Worm (Caenorhabditis elegans): ENCODE results near the gene aqp-8.
A peak's percentile ranks its signal among the peaks of the same experiment; 100 is the strongest.

The aqp-8 gene

DNA sequence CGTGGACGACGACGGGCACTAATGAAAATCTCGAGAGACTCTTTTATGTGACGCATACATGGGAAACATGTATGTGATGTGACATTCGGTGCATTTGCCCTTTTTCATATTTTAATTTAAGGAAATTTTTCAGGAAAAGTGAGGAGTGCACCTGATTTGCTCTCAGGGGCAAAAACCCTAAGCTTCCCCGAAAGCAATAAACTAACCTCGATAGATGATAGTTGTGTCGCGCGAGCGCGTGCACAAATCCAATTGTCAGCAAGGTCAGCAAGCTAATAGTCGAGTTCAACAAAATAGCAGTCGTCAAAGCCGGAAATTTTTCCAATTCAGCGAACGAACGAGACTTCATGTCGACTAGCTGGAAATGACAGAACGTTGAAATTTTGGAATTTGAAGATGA lies 13.3 kb upstream of the aqp-8 start:
- TF ChIP-seq B0019.2 (GFP tag; conservative IDR thresholded peaks at IDR 0.05) (no peak), F37B4.10 (GFP tag; IDR thresholded peaks at IDR 0.05) (no peak), Y95B8A.8 (GFP tag; IDR thresholded peaks at IDR 0.05) (no peak), C06A6.2 (GFP tag; conservative IDR thresholded peaks at IDR 0.05) (no peak), sdz-38 (tag; optimal IDR thresholded peaks at IDR 0.05) (no peak), unc-130 (GFP tag; optimal IDR thresholded peaks at IDR 0.05) (no peak), mel-28 (tag; optimal IDR thresholded peaks at IDR 0.05; ENCODE audit: borderline replicate concordance) (no peak), hmg-20 (GFP tag; IDR thresholded peaks at IDR 0.05) (no peak), ztf-22 (GFP tag; optimal IDR thresholded peaks at IDR 0.05) (no peak), ceh-91 (GFP tag; IDR thresholded peaks at IDR 0.05) (no peak), B0035.1 (tag; optimal IDR thresholded peaks at IDR 0.05) (no peak)

DNA sequence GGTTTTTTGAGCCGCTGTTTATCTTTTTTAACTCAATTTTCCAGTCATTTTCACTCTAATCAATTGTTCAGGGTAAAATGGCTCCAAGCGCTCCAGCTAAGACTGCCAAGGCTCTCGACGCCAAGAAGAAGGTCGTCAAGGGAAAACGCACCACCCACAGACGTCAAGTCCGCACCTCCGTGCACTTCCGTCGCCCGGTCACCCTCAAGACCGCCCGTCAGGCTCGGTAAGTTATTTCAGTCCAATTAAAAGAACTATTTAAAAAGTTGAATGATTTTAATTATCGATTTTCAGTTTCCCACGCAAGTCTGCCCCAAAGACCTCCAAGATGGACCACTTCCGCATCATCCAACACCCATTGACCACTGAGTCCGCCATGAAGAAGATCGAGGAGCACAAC lies 10.3 kb upstream of the aqp-8 start, which contains the start of gene rpl-25.1:
Gene rpl-25.1, plus strand, starts transcription at position 72 of the 400 bp plus-strand sequence.
- TF ChIP-seq sea-2 (GFP tag; IDR thresholded peaks at IDR 0.05) (no peak), C06A6.2 (GFP tag; conservative IDR thresholded peaks at IDR 0.05) (no peak), zfh-2 (GFP tag; conservative IDR thresholded peaks at IDR 0.05) (peak; percentile 78)

DNA sequence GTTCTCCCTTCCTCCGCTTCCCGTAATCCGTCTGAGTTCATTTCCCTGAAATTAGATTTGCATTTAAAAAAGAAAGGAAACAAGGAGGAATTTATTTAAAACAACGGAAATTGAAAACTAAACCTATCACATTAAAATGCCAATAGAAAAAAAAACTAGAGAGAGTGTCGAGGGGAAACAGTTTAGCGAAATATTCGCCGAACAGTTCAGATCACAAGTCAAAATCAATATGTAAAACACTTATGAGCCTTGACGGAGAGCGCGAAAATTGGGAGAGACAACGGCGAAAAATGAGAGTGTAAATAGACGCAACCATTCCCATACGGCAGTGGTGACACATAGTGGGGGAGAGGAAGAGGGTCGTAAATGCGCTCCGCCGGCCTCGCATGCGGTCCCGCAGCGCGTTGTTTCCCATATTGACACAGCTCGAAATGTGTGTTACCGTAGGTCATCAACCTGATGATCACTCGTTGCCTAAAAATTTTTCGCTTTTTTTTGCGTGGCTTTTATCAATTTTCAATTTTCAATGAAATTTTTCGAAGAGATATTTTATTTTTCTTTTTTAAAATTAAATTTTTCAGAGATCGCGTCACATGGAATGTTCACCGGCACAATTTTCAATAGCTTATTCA lies 7.0 kb upstream of the aqp-8 start, which contains the start of the genes dnj-14 and glit-1:
Gene dnj-14, minus strand, starts transcription at position 51 of the 632 bp plus-strand sequence.
Gene glit-1, plus strand, starts transcription at position 582 of the 632 bp plus-strand sequence.
- peak; percentile 62; the same call in 1 of the 2 replicates for TF ChIP-seq K11D2.4 (GFP tag; IDR thresholded peaks at IDR 0.05)
- TF ChIP-seq gei-17 (GFP tag; optimal IDR thresholded peaks at IDR 0.05) = peak; percentile 46
- TF ChIP-seq F23B12.7 (tag; optimal IDR thresholded peaks at IDR 0.05; ENCODE audit: insufficient read depth) = peak; percentile 78
- TF ChIP-seq egl-44 (GFP tag; IDR thresholded peaks at IDR 0.05) = peak; percentile 83; the same call in 1 of the 2 replicates
- peak; percentile 81 for TF ChIP-seq lin-40 (tag; optimal IDR thresholded peaks at IDR 0.05)
- TF ChIP-seq ztf-6 (GFP tag; IDR thresholded peaks at IDR 0.05) = 0 out of 2 replicates have a peak, but pooled peaks have one; percentile 40
- peak; percentile 36; the same call in 1 of the 2 replicates for TF ChIP-seq lir-1 (GFP tag; conservative IDR thresholded peaks at IDR 0.05)
- TF ChIP-seq snpc-4 (GFP tag; optimal IDR thresholded peaks at IDR 0.05) = no peak
- peak in 3 of 4 experiments; percentile 49 to 70 (median 53) for TF ChIP-seq snpc-4 (tag; optimal IDR thresholded peaks at IDR 0.05)
- peak; percentile 79 for TF ChIP-seq F33H1.4 (GFP tag; IDR thresholded peaks at IDR 0.05)
- peak; percentile 94 for TF ChIP-seq attf-5 (GFP tag; optimal IDR thresholded peaks at IDR 0.05)
- TF ChIP-seq tbp1 (GFP tag; optimal IDR thresholded peaks at IDR 0.05) = peak; percentile 63
- TF ChIP-seq F52B5.7 (tag; optimal IDR thresholded peaks at IDR 0.05) = no peak
- TF ChIP-seq rcor-1 (GFP tag; IDR thresholded peaks at IDR 0.05) = peak; percentile 50
- TF ChIP-seq dox-1 (GFP tag; IDR thresholded peaks at IDR 0.05) = peak; percentile 91
- peak; percentile 65 for TF ChIP-seq nhr-90 (tag; optimal IDR thresholded peaks at IDR 0.05)
- peak; percentile 98 for TF ChIP-seq nhr-80 (tag; optimal IDR thresholded peaks at IDR 0.05)
- no peak for TF ChIP-seq mxl-1 (tag; optimal IDR thresholded peaks at IDR 0.05)
- peak; percentile 4 for TF ChIP-seq snpc-1.3 (tag; optimal IDR thresholded peaks at IDR 0.05; ENCODE audit: insufficient read depth)
- peak; percentile 84 for TF ChIP-seq madf-10 (tag; optimal IDR thresholded peaks at IDR 0.05)
- TF ChIP-seq lsl-1 (GFP tag; optimal IDR thresholded peaks at IDR 0.05) = peak; percentile 28
- no peak for TF ChIP-seq dpff-1 (tag; optimal IDR thresholded peaks at IDR 0.05)
- TF ChIP-seq repo-1 (tag; optimal IDR thresholded peaks at IDR 0.05) = peak; percentile 51
- peak; percentile 53 for TF ChIP-seq tlf-1 (GFP tag; optimal IDR thresholded peaks at IDR 0.05)
- peak; percentile 57 for TF ChIP-seq ztf-26 (tag; optimal IDR thresholded peaks at IDR 0.05)
- peak; percentile 34 for TF ChIP-seq lin-54 (GFP tag; optimal IDR thresholded peaks at IDR 0.05)
- peak; percentile 96 for TF ChIP-seq zfh-2 (GFP tag; conservative IDR thresholded peaks at IDR 0.05)
- TF ChIP-seq xnd-1 (tag; optimal IDR thresholded peaks at IDR 0.05) = no peak
- TF ChIP-seq hmg-20 (GFP tag; IDR thresholded peaks at IDR 0.05) = 0 out of 2 replicates have a peak, but pooled peaks have one; percentile 45
- no peak for TF ChIP-seq F37B4.10 (GFP tag; IDR thresholded peaks at IDR 0.05)
- TF ChIP-seq hmg-1.2 (GFP tag; IDR thresholded peaks at IDR 0.05) = peak; percentile 71
- peak in 1 of 3 experiments; percentile 58 for TF ChIP-seq lin-35 (GFP tag; optimal IDR thresholded peaks at IDR 0.05)
- peak; percentile 77 for TF ChIP-seq B0336.3 (GFP tag; IDR thresholded peaks at IDR 0.05)
- TF ChIP-seq let-526 (GFP tag; IDR thresholded peaks at IDR 0.05) = peak; percentile 76; the same call in 1 of the 2 replicates
